2 fruit fly cellular contexts compared by ENCODE assay signal in genomic region chr3L:9074882-9075281, dm6.
A peak's percentile ranks its signal among the peaks of the same experiment; 100 is the strongest.
TF ChIP-seq lines count a peak whose summit lies in the region.

No protein-coding gene starts in this region.

- TF ChIP-seq CTCF in whole organism, embryonic (GFP tag; optimal IDR thresholded peaks at IDR 0.05; lab: Kevin White, UChicago): no peak

TF ChIP-seq in whole organism, embryonic, 481 proteins besides CTCF, POLR2A, EP300 and RAD21:
- TF ChIP-seq en (GFP tag; optimal IDR thresholded peaks at IDR 0.05; lab: Kevin White, UChicago): no peak
- no peak for TF ChIP-seq CG13424 (tag; optimal IDR thresholded peaks at IDR 0.05; lab: Kevin White, UChicago)
- TF ChIP-seq H15 (GFP tag; IDR thresholded peaks at IDR 0.05; lab: Robert Waterston, UW): no peak
- TF ChIP-seq Pdp1 (GFP tag; optimal IDR thresholded peaks at IDR 0.05; lab: Kevin White, UChicago): peak in 1 of 2 experiments; percentile 72
- no peak for TF ChIP-seq nau (GFP tag; optimal IDR thresholded peaks at IDR 0.05; lab: Kevin White, UChicago)
- TF ChIP-seq CG7372 (GFP tag; IDR thresholded peaks at IDR 0.05; lab: Robert Waterston, UW): no peak
- no peak for TF ChIP-seq CG12744 (GFP tag; optimal IDR thresholded peaks at IDR 0.05; lab: Kevin White, UChicago)
- no peak for TF ChIP-seq CG9932 (GFP tag; IDR thresholded peaks at IDR 0.05; lab: Robert Waterston, UW)
- peak; percentile 78 for TF ChIP-seq CG15514 (GFP tag; optimal IDR thresholded peaks at IDR 0.05; lab: Kevin White, UChicago)
- no peak for TF ChIP-seq tgo (GFP tag; IDR thresholded peaks at IDR 0.05; lab: Robert Waterston, UW)

TF ChIP-seq in whole organism, prepupa, 60 proteins besides CTCF, POLR2A, EP300 and RAD21:
- no peak for TF ChIP-seq CG8119 (GFP tag; IDR thresholded peaks at IDR 0.05; lab: Robert Waterston, UW)
- TF ChIP-seq CG4318 (GFP tag; optimal IDR thresholded peaks at IDR 0.05; lab: Kevin White, UChicago): no peak
- no peak for TF ChIP-seq fd59A (GFP tag; optimal IDR thresholded peaks at IDR 0.05; lab: Kevin White, UChicago)
- peak; percentile 88 for TF ChIP-seq svp (GFP tag; lab: Kevin White, UChicago)
- no peak for TF ChIP-seq net (GFP tag; optimal IDR thresholded peaks at IDR 0.05; lab: Kevin White, UChicago)
- TF ChIP-seq CG7368 (GFP tag; optimal IDR thresholded peaks at IDR 0.05; lab: Kevin White, UChicago): no peak
- no peak for TF ChIP-seq CG6854 (GFP tag; optimal IDR thresholded peaks at IDR 0.05; lab: Kevin White, UChicago)
